Fruit fly (Drosophila melanogaster) whole organism, adult: ENCODE results near the gene CG5172.

Source experiments
- Hr96 ChIP-seq: fragments of 200-800 bp; sonication (Bioruptor generic); optimal IDR thresholded peaks from 2 replicates; lab custom pipeline; 2016; ENCODE audit warnings: missing biosample characterization, missing genetic modification characterization
- cic ChIP-seq: fragments of 200-800 bp; sonication (Bioruptor generic); optimal IDR thresholded peaks from 2 replicates; lab custom pipeline; 2017; ENCODE audit warnings: missing biosample characterization, mild to moderate bottlenecking, missing genetic modification characterization, moderate library complexity

DNA sequence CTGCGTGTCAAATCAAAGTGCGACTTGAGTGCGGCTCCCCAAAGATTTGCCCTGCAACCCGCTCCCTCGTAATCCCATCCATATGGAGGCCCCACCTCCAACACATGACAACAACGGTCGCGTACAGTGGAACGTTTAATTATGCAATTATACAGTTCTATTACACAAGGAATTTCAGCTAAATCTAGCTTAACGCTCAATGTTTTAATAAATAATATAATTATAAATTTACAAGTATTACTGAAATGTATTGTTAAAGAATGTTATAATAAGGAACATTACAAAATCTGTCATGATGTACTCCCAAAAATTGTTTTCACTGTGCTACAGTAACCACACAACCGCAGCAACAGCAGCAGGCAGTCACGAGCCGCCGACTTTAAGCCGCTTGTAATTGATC is 47.1 kb upstream of the CG5172 start:
- no peak for TF ChIP-seq cic
- no peak for TF ChIP-seq Hr96 (GFP tag; lab: Kevin White, UChicago)
